Worm (Caenorhabditis elegans) whole organism, mixed stage, embryonic: ENCODE measurements around the gene oac-29.

Experiments
- lsy-2 ChIP-seq: fragments of 150-350 bp; optimal IDR thresholded peaks from 2 replicates; lab custom pipeline; 2014; ENCODE audit warnings: missing biosample characterization, missing genetic modification characterization
- nhr-76 ChIP-seq: sonication (generic microtip); optimal IDR thresholded peaks from 2 replicates; lab custom pipeline; 2017; ENCODE audit warnings: missing biosample characterization, missing genetic modification characterization
- snpc-4 ChIP-seq: fragments of 150-350 bp; optimal IDR thresholded peaks from 2 replicates; lab custom pipeline; 2014; ENCODE audit warnings: missing biosample characterization, missing genetic modification characterization
- unc-62 ChIP-seq: fragments of 150-350 bp; optimal IDR thresholded peaks from 2 replicates; lab custom pipeline; 2014; ENCODE audit warnings: missing biosample characterization, missing genetic modification reagents, missing genetic modification characterization

DNA sequence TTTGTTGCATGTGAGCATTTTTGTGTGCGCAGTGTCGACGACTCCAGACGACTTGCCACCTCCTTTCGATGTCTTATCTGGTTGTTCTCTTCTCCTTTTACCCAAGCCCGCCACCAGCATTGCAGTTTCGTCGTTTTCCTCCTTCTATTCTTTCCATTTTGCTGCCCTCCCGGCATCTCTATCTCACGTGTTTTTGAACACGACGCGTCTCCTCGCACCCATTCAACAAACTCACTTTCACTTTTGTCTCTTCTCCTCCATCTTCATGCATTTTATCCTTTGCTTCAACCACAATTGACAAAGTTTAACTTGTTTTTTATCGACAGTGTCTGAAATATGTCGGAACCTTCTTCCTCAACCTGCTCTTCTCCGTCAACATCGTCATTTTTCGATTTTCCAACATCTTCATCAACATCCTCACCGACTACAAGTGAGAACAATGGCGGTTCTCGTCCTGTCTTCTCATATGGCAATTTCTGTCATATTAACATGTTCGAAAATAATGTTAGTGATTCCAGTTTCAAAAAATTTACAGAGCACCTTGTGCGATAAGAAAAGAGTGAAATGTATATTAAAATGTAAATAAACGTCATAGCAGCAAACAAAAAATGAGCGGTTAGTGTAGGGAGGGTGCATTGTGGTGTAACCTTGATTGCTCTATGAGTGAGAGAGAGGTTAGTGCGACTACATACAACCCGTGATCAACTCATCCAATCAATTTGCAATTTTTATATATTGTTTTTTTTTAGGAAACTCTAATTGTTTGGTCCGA, 24.7 kb downstream of the oac-29 start, which contains the start of gene fip-4:
- TF ChIP-seq snpc-4 (tag; lab: Kevin White, UChicago), result no peak
- TF ChIP-seq lsy-2 (tag; lab: Kevin White, UChicago), result no peak
- TF ChIP-seq unc-62 (GFP tag; lab: Kevin White, UChicago), result no peak
- TF ChIP-seq nhr-76 (tag; lab: Kevin White, UChicago), result no peak
